Worm (Caenorhabditis elegans): ENCODE data around the gene droe-8.

ce11 chrV:8745858-8746257 lies 19.5 kb downstream of the droe-8 start, which contains the start of gene B0507.6:
- TF ChIP-seq ref-1 (GFP tag; conservative IDR thresholded peaks at IDR 0.05) (no peak), flt-1 (GFP tag; IDR thresholded peaks at IDR 0.05) (no peak), klf-2 (GFP tag; conservative IDR thresholded peaks at IDR 0.05) (no peak), ztf-29 (GFP tag; IDR thresholded peaks at IDR 0.05) (no peak), med-1 (GFP tag; optimal IDR thresholded peaks at IDR 0.05; ENCODE audit: insufficient read depth) (no peak), cog-1 (tag; optimal IDR thresholded peaks at IDR 0.05) (no peak), tab-1 (GFP tag; IDR thresholded peaks at IDR 0.05) (no peak), ztf-23 (GFP tag; IDR thresholded peaks at IDR 0.05) (no peak)
